Worm (Caenorhabditis elegans): ENCODE data around the gene Y53G8B.2.

The Y53G8B.2 gene

DNA sequence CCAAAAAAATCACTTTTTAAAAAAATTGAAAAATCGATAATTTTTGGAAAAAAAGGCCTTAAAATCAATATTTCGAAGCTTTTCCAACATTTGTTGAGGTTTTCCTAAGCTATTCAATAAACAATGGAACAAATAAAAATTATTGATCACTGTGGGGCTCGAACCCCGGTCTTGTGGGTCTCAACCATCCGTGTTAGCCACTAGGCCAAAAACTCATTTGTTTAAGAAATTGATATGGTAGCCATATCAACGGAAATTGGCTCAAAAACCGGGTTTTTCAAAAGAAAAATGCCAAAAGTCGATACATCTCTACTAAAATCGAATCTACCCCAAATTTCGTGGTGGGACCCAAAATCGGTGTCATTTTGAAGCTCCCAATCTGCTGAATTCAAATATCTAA lies 8.2 kb upstream of the Y53G8B.2 start:
- TF ChIP-seq sea-1 (GFP tag; conservative IDR thresholded peaks at IDR 0.05) (no peak), ceh-13 (GFP tag; optimal IDR thresholded peaks at IDR 0.05) (no peak), hnd-1 (tag; optimal IDR thresholded peaks at IDR 0.05) (no peak), F13C5.2 (tag; optimal IDR thresholded peaks at IDR 0.05) (no peak), hmbx-1 (tag; optimal IDR thresholded peaks at IDR 0.05) (no peak), tra-4 (tag; optimal IDR thresholded peaks at IDR 0.05) (no peak), hmg-4 (GFP tag; optimal IDR thresholded peaks at IDR 0.05) (no peak), B0310.2 (tag; optimal IDR thresholded peaks at IDR 0.05) (no peak), tbx-37 (GFP tag; conservative IDR thresholded peaks at IDR 0.05) (no peak), flt-1 (GFP tag; IDR thresholded peaks at IDR 0.05) (no peak), ets-7 (tag; optimal IDR thresholded peaks at IDR 0.05) (no peak), pes-1 (GFP tag; IDR thresholded peaks at IDR 0.05) (no peak), ceh-36 (tag; optimal IDR thresholded peaks at IDR 0.05) (no peak)

DNA sequence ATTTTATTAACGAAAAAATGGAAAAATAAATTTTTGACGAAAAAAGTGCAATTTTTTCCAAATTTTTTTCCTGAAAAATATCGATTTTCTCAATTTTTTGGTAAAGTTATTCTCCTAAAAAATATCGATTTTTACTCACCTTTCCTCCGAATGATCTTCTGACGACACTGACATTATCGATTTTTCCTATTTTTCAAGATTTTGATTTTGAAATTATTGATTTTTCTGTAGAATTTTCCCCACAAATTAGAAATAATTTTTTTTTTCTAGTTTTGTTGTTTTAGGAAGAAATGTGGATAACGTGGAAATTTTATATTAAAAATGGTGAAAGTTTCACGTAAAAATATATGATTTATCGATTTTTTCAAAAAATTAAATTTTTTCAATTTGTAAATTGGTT lies 7.8 kb upstream of the Y53G8B.2 start:
- TF ChIP-seq B0310.2 (tag; optimal IDR thresholded peaks at IDR 0.05) (no peak), hmg-4 (GFP tag; optimal IDR thresholded peaks at IDR 0.05) (no peak), sea-1 (GFP tag; conservative IDR thresholded peaks at IDR 0.05) (no peak), flt-1 (GFP tag; IDR thresholded peaks at IDR 0.05) (no peak), hnd-1 (tag; optimal IDR thresholded peaks at IDR 0.05) (no peak), ets-7 (tag; optimal IDR thresholded peaks at IDR 0.05) (no peak), tbx-37 (GFP tag; conservative IDR thresholded peaks at IDR 0.05) (no peak), tbx-11 (GFP tag; IDR thresholded peaks at IDR 0.05) (no peak), ama-1 (optimal IDR thresholded peaks at IDR 0.05) (no peak), pes-1 (GFP tag; IDR thresholded peaks at IDR 0.05) (no peak), scrt-1 (GFP tag; IDR thresholded peaks at IDR 0.05) (no peak), hmbx-1 (tag; optimal IDR thresholded peaks at IDR 0.05) (no peak), ceh-36 (tag; optimal IDR thresholded peaks at IDR 0.05) (no peak)

DNA sequence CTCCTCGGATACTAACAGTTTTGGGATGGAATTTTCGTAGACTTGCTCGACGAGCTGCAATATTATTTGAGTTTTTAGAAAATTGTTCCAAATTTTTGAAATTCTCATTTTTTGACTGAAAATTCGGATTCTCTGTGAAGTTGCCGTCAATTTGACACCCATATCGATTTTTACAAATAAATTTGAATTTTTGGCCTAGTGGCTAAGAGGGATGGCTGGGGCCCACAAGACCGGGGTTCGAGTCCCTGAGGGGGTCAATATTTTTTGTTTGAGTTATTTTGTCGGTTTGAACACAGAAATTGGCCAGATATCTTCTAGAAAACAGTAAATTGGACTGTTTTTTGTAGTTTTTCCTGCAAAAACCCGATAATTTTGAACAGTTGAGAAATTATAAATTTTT lies 6.9 kb upstream of the Y53G8B.2 start:
- no peak for TF ChIP-seq ama-1 (optimal IDR thresholded peaks at IDR 0.05)
- TF ChIP-seq hnd-1 (tag; optimal IDR thresholded peaks at IDR 0.05): no peak
- TF ChIP-seq tbx-37 (GFP tag; conservative IDR thresholded peaks at IDR 0.05): no peak
- no peak for TF ChIP-seq B0310.2 (tag; optimal IDR thresholded peaks at IDR 0.05)
- no peak for TF ChIP-seq F13C5.2 (tag; optimal IDR thresholded peaks at IDR 0.05)
- no peak for TF ChIP-seq ceh-13 (GFP tag; optimal IDR thresholded peaks at IDR 0.05)
- TF ChIP-seq sea-1 (GFP tag; conservative IDR thresholded peaks at IDR 0.05): no peak
- TF ChIP-seq hmbx-1 (tag; optimal IDR thresholded peaks at IDR 0.05): no peak
- no peak for TF ChIP-seq ceh-36 (tag; optimal IDR thresholded peaks at IDR 0.05)
- no peak for TF ChIP-seq pes-1 (GFP tag; IDR thresholded peaks at IDR 0.05)
- no peak for TF ChIP-seq hmg-4 (GFP tag; optimal IDR thresholded peaks at IDR 0.05)
- no peak for TF ChIP-seq tra-4 (tag; optimal IDR thresholded peaks at IDR 0.05)
- TF ChIP-seq scrt-1 (GFP tag; IDR thresholded peaks at IDR 0.05): no peak
- TF ChIP-seq flt-1 (GFP tag; IDR thresholded peaks at IDR 0.05): no peak
- TF ChIP-seq ets-7 (tag; optimal IDR thresholded peaks at IDR 0.05): no peak

- no peak for TF ChIP-seq B0310.2 (tag; optimal IDR thresholded peaks at IDR 0.05)
- no peak for TF ChIP-seq hmbx-1 (tag; optimal IDR thresholded peaks at IDR 0.05)
- no peak for TF ChIP-seq hmg-4 (GFP tag; optimal IDR thresholded peaks at IDR 0.05)
- no peak for TF ChIP-seq ceh-36 (tag; optimal IDR thresholded peaks at IDR 0.05)
- no peak for TF ChIP-seq flt-1 (GFP tag; IDR thresholded peaks at IDR 0.05)
- TF ChIP-seq tbx-37 (GFP tag; conservative IDR thresholded peaks at IDR 0.05): no peak
- no peak for TF ChIP-seq tra-4 (tag; optimal IDR thresholded peaks at IDR 0.05)
- TF ChIP-seq hnd-1 (tag; optimal IDR thresholded peaks at IDR 0.05): no peak
- no peak for TF ChIP-seq ama-1 (optimal IDR thresholded peaks at IDR 0.05)
Observed at ce11 chrIII:3109564-3109963, 5.8 kb upstream of the Y53G8B.2 start.

ce11 chrIII:3108804-3109203 lies 5.0 kb upstream of the Y53G8B.2 start:
- no peak for TF ChIP-seq tra-4 (tag; optimal IDR thresholded peaks at IDR 0.05)
- TF ChIP-seq hmg-4 (GFP tag; optimal IDR thresholded peaks at IDR 0.05): no peak
- no peak for TF ChIP-seq ceh-13 (GFP tag; optimal IDR thresholded peaks at IDR 0.05)
- TF ChIP-seq tbx-11 (GFP tag; IDR thresholded peaks at IDR 0.05): no peak
- TF ChIP-seq ets-7 (tag; optimal IDR thresholded peaks at IDR 0.05): no peak
- TF ChIP-seq flt-1 (GFP tag; IDR thresholded peaks at IDR 0.05): no peak
- no peak for TF ChIP-seq pes-1 (GFP tag; IDR thresholded peaks at IDR 0.05)

DNA sequence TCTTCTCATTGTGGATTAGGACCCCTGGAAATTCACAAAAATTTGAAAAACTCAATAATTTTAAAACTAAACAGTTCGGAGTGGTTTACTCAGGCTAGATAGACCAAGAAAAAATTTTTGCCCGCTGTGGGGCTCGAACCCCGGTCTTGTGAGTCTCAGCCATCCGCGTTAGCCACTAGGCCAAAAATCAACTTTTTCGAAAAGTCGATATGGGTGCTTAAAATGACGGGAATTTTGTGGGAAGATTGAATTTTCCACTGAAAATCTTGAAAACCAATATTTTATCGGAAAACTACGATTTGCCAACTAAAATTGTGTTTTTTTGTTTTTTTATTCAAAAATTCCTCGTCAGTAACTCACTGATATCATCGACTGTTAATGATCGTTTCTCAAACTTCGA lies 3.8 kb upstream of the Y53G8B.2 start:
- TF ChIP-seq tbx-37 (GFP tag; conservative IDR thresholded peaks at IDR 0.05) (no peak), ets-7 (tag; optimal IDR thresholded peaks at IDR 0.05) (no peak), hmg-4 (GFP tag; optimal IDR thresholded peaks at IDR 0.05) (no peak), ama-1 (optimal IDR thresholded peaks at IDR 0.05) (no peak), ceh-13 (GFP tag; optimal IDR thresholded peaks at IDR 0.05) (no peak), hmbx-1 (tag; optimal IDR thresholded peaks at IDR 0.05) (no peak), F13C5.2 (tag; optimal IDR thresholded peaks at IDR 0.05) (no peak), scrt-1 (GFP tag; IDR thresholded peaks at IDR 0.05) (no peak), flt-1 (GFP tag; IDR thresholded peaks at IDR 0.05) (no peak), tbx-11 (GFP tag; IDR thresholded peaks at IDR 0.05) (no peak), hnd-1 (tag; optimal IDR thresholded peaks at IDR 0.05) (no peak), B0310.2 (tag; optimal IDR thresholded peaks at IDR 0.05) (no peak), sea-1 (GFP tag; conservative IDR thresholded peaks at IDR 0.05) (no peak), ceh-36 (tag; optimal IDR thresholded peaks at IDR 0.05) (no peak), tra-4 (tag; optimal IDR thresholded peaks at IDR 0.05) (no peak), pes-1 (GFP tag; IDR thresholded peaks at IDR 0.05) (no peak)

DNA sequence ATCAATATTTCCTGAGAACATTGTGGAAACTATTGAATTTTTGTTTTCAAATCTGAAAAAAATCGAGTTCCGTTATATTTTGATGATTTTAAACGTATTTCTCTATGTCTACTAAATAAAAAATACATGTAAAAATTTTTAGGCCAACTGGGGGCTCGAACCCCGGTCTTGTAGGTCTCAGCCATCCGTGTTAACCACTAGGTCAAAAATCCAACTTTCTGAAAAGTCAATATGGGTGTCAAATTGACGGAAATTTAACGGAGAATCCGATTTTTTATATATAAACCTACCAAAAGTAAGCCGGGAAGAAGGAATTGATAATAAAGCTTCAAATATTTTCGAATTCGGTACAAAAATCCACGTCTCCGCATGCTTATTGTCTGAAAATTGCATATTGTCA lies 2.5 kb upstream of the Y53G8B.2 start:
- TF ChIP-seq ama-1 (optimal IDR thresholded peaks at IDR 0.05) (no peak), tra-4 (tag; optimal IDR thresholded peaks at IDR 0.05) (no peak), ceh-13 (GFP tag; optimal IDR thresholded peaks at IDR 0.05) (no peak), tbx-11 (GFP tag; IDR thresholded peaks at IDR 0.05) (no peak), ceh-36 (tag; optimal IDR thresholded peaks at IDR 0.05) (no peak), hnd-1 (tag; optimal IDR thresholded peaks at IDR 0.05) (no peak), F13C5.2 (tag; optimal IDR thresholded peaks at IDR 0.05) (no peak), ets-7 (tag; optimal IDR thresholded peaks at IDR 0.05) (no peak), hmg-4 (GFP tag; optimal IDR thresholded peaks at IDR 0.05) (no peak), scrt-1 (GFP tag; IDR thresholded peaks at IDR 0.05) (no peak), sea-1 (GFP tag; conservative IDR thresholded peaks at IDR 0.05) (no peak), aly-1 (tag; optimal IDR thresholded peaks at IDR 0.05) (no peak), flt-1 (GFP tag; IDR thresholded peaks at IDR 0.05) (no peak), hmbx-1 (tag; optimal IDR thresholded peaks at IDR 0.05) (no peak), tbx-37 (GFP tag; conservative IDR thresholded peaks at IDR 0.05) (no peak)

Measured in whole organism, early embryonic.